Fruit fly (Drosophila melanogaster) whole organism, wandering third instar larva: ENCODE measurements around the gene MtnA.

Source experiments
- Abd-B ChIP-seq: fragments of >200 bp; optimal IDR thresholded peaks from 2 replicates; lab custom pipeline; 2017; ENCODE audit warnings: missing biosample characterization, missing genetic modification characterization
- CG32264 ChIP-seq: fragments of 200-800 bp; sonication (Bioruptor generic); optimal IDR thresholded peaks from 2 replicates; lab custom pipeline; 2016; ENCODE audit warnings: missing biosample characterization, missing genetic modification characterization
- CG9705 ChIP-seq: fragments of 200-800 bp; sonication (Bioruptor generic); optimal IDR thresholded peaks from 2 replicates; lab custom pipeline; 2018; ENCODE audit warnings: missing biosample characterization, mild to moderate bottlenecking, missing genetic modification characterization
- CrebA ChIP-seq: fragments of 200-800 bp; sonication (Bioruptor generic); optimal IDR thresholded peaks from 2 replicates; lab custom pipeline; 2016; ENCODE audit warnings: missing biosample characterization, mild to moderate bottlenecking, missing genetic modification characterization, borderline replicate concordance
- Dfd ChIP-seq: fragments of >200 bp; optimal IDR thresholded peaks from 2 replicates; lab custom pipeline; 2017; ENCODE audit warnings: missing biosample characterization, missing genetic modification characterization
- Dif ChIP-seq: fragments of 200-275, 200-300 bp; sonication (Bioruptor generic); optimal IDR thresholded peaks from 2 replicates; lab custom pipeline; 2018; ENCODE audit warnings: missing biosample characterization, missing genetic modification characterization; ENCODE audit not compliant: partially characterized antibody
- GATAd ChIP-seq: sonication (Bioruptor generic); optimal IDR thresholded peaks from 2 replicates; lab custom pipeline; 2016; ENCODE audit warnings: missing biosample characterization, missing genetic modification characterization
- HLH106 ChIP-seq: fragments of 200-800 bp; optimal IDR thresholded peaks from 3 replicates; lab custom pipeline; 2019; ENCODE audit warnings: missing biosample characterization, mild to moderate bottlenecking, missing genetic modification characterization, moderate library complexity
- Hnf4 ChIP-seq: fragments of 200-800 bp; sonication (Bioruptor generic); optimal IDR thresholded peaks from 2 replicates; lab custom pipeline; 2016; ENCODE audit warnings: missing biosample characterization, mild to moderate bottlenecking, missing genetic modification characterization
- Hr78 ChIP-seq: fragments of >200 bp; optimal IDR thresholded peaks from 2 replicates; lab custom pipeline; 2017; ENCODE audit warnings: missing biosample characterization, missing genetic modification characterization
- Hr83 ChIP-seq: fragments of 200-300 bp; sonication (Bioruptor generic); optimal IDR thresholded peaks from 2 replicates; lab custom pipeline; 2016; ENCODE audit warnings: missing biosample characterization, mild to moderate bottlenecking, missing genetic modification characterization, moderate library complexity; ENCODE audit not compliant: poor library complexity, severe bottlenecking
- Jra ChIP-seq: sonication (Bioruptor generic); optimal IDR thresholded peaks from 2 replicates; lab custom pipeline; 2016; ENCODE audit warnings: missing biosample characterization, missing genetic modification characterization
- Mio ChIP-seq: sonication (Bioruptor generic); optimal IDR thresholded peaks from 2 replicates; lab custom pipeline; 2016; ENCODE audit warnings: missing biosample characterization, missing genetic modification characterization
- Myc ChIP-seq: fragments of >200 bp; optimal IDR thresholded peaks from 2 replicates; lab custom pipeline; 2017
- N ChIP-seq: fragments of >200 bp; optimal IDR thresholded peaks from 2 replicates; lab custom pipeline; 2018; ENCODE audit warnings: missing biosample characterization, missing external identifiers, missing genetic modification characterization
- OdsH ChIP-seq: fragments of 200-800 bp; sonication (Bioruptor generic); optimal IDR thresholded peaks from 2 replicates; lab custom pipeline; 2016; ENCODE audit warnings: missing biosample characterization, mild to moderate bottlenecking, missing genetic modification characterization
- Rel ChIP-seq, 2 experiments: fragments of 200-800 bp; sonication (Bioruptor generic) in 1 of 2; optimal IDR thresholded peaks; 2 replicates in 1 of 2; 3 replicates in 1 of 2; lab custom pipeline; 2016 to 2019; ENCODE audit warnings: mild to moderate bottlenecking in 2 of 2, missing biosample characterization in 2 of 2, missing genetic modification characterization in 2 of 2, moderate library complexity in 1 of 2
- Sp1 ChIP-seq: fragments of 200-800 bp; sonication (Bioruptor generic); optimal IDR thresholded peaks from 3 replicates; lab custom pipeline; 2019; ENCODE audit warnings: missing biosample characterization, mild to moderate bottlenecking, missing genetic modification characterization, moderate library complexity
- Vsx2 ChIP-seq: fragments of 200-300, 225-300 bp; sonication (Bioruptor generic); optimal IDR thresholded peaks from 2 replicates; lab custom pipeline; 2018; ENCODE audit warnings: missing biosample characterization, missing genetic modification characterization; ENCODE audit not compliant: partially characterized antibody
- br ChIP-seq: fragments of 200-800 bp; sonication (Bioruptor generic); optimal IDR thresholded peaks from 2 replicates; lab custom pipeline; 2016; ENCODE audit warnings: missing biosample characterization, missing genetic modification characterization
- brk ChIP-seq: fragments of 200-800 bp; sonication (Bioruptor generic); optimal IDR thresholded peaks from 2 replicates; lab custom pipeline; 2016; ENCODE audit warnings: missing biosample characterization, mild to moderate bottlenecking, missing genetic modification characterization
- dl ChIP-seq, 2 experiments: fragments of 175-275, 200-275 bp in 1 of 2; fragments of 200-275 bp in 1 of 2; sonication (Bioruptor generic); optimal IDR thresholded peaks; lab custom pipeline; 2018; ENCODE audit warnings: mild to moderate bottlenecking in 2 of 2, missing biosample characterization in 2 of 2, missing genetic modification characterization in 2 of 2, moderate library complexity in 2 of 2; ENCODE audit not compliant: partially characterized antibody in 2 of 2, insufficient read depth in 1 of 2
- dmrt93B ChIP-seq: fragments of 200-800 bp; sonication (Bioruptor generic); optimal IDR thresholded peaks from 2 replicates; lab custom pipeline; 2018; ENCODE audit warnings: missing biosample characterization, mild to moderate bottlenecking, missing genetic modification characterization
- dsf ChIP-seq: sonication (Bioruptor generic); optimal IDR thresholded peaks from 2 replicates; lab custom pipeline; 2016; ENCODE audit warnings: missing biosample characterization, missing genetic modification characterization, borderline replicate concordance
- ey ChIP-seq: fragments of 200-800 bp; sonication (Bioruptor generic); optimal IDR thresholded peaks from 2 replicates; lab custom pipeline; 2016; ENCODE audit warnings: missing biosample characterization, missing genetic modification characterization
- foxo ChIP-seq, 2 experiments: fragments of 200-800 bp; sonication (Bioruptor generic); optimal IDR thresholded peaks; 2 replicates in 1 of 2; 3 replicates in 1 of 2; lab custom pipeline; 2016 to 2017; ENCODE audit warnings: missing biosample characterization in 2 of 2, missing genetic modification characterization in 2 of 2
- fru ChIP-seq: fragments of 200-800 bp; sonication (Bioruptor generic); optimal IDR thresholded peaks from 3 replicates; lab custom pipeline; 2016; ENCODE audit warnings: missing biosample characterization, mild to moderate bottlenecking, missing genetic modification characterization
- h ChIP-seq: fragments of 200-800 bp; sonication (Bioruptor generic); optimal IDR thresholded peaks from 3 replicates; lab custom pipeline; 2016; ENCODE audit warnings: missing biosample characterization, mild to moderate bottlenecking, missing genetic modification characterization
- jim ChIP-seq: fragments of 175-275, 200-325 bp; sonication (Bioruptor generic); optimal IDR thresholded peaks from 2 replicates; lab custom pipeline; 2016; ENCODE audit warnings: missing biosample characterization, mild to moderate bottlenecking, missing genetic modification characterization
- lola ChIP-seq: fragments of >200 bp; optimal IDR thresholded peaks from 2 replicates; lab custom pipeline; 2017; ENCODE audit warnings: missing biosample characterization, missing genetic modification characterization
- pan ChIP-seq: fragments of >200 bp; optimal IDR thresholded peaks from 2 replicates; lab custom pipeline; 2017
- psq ChIP-seq: fragments of 200-800 bp; sonication (Bioruptor generic); optimal IDR thresholded peaks from 3 replicates; lab custom pipeline; 2017; ENCODE audit warnings: missing biosample characterization, mild to moderate bottlenecking, missing genetic modification characterization, moderate library complexity
- rgr ChIP-seq: fragments of 200-800 bp; sonication (Bioruptor generic); optimal IDR thresholded peaks from 3 replicates; lab custom pipeline; 2016; ENCODE audit warnings: missing biosample characterization, mild to moderate bottlenecking, missing genetic modification characterization
- sage ChIP-seq: fragments of 200-800 bp; sonication (Bioruptor generic); optimal IDR thresholded peaks from 2 replicates; lab custom pipeline; 2016; ENCODE audit warnings: missing biosample characterization, mild to moderate bottlenecking, missing genetic modification characterization
- sv ChIP-seq: fragments of 200-800 bp; sonication (Bioruptor generic); optimal IDR thresholded peaks from 3 replicates; lab custom pipeline; 2016; ENCODE audit warnings: missing biosample characterization, missing genetic modification characterization
- tai ChIP-seq: sonication (Bioruptor generic); optimal IDR thresholded peaks from 2 replicates; lab custom pipeline; 2016; ENCODE audit warnings: missing biosample characterization, missing genetic modification characterization
- usp ChIP-seq: fragments of >200 bp; optimal IDR thresholded peaks from 2 replicates; lab custom pipeline; 2017; ENCODE audit warnings: missing biosample characterization, missing genetic modification characterization
- woc ChIP-seq: sonication (Bioruptor generic); optimal IDR thresholded peaks from 2 replicates; lab custom pipeline; 2016; ENCODE audit warnings: missing biosample characterization, mild to moderate bottlenecking, missing genetic modification characterization

MtnA gene

DNA sequence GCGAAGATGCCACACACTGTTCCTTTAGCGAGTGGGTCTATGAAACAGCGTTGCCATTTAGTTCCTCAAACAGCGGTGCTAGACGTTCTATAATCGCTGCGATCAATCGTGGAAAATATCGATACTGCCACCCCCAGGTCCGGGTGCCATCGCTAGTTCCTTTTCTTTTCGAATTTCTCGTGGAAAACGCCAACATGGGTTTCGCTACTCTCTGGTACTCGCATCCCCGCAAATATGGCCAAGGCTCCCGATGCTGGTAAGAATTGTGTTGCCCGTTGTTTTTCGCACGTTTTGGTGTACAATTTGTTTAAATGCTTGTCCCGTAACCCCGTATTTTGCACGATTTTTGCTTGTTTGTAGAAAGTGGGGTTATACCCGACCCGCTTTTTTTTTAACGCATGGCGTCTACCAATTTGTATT, 6.2 kb downstream of the MtnA start, which contains the start of gene RpS29:
Gene RpS29, plus strand, starts transcription at position 102 of the 420 bp plus-strand sequence.
- TF ChIP-seq Myc (peak; percentile 70), Jra (GFP tag; lab: Kevin White, UChicago) (peak; percentile 67), Hr83 (GFP tag; lab: Kevin White, UChicago) (peak; percentile 98), h (peak; percentile 86), dl (GFP tag; optimal IDR thresholded peaks at IDR 0.05; lab: Kevin White, UChicago; ENCODE audit: insufficient read depth in 1 of 2, partially characterized antibody in 2 of 2) (no peak), Mio (GFP tag; lab: Kevin White, UChicago) (no peak), rgr (GFP tag; lab: Kevin White, UChicago) (peak; percentile 87), fru (GFP tag; lab: Kevin White, UChicago) (peak; percentile 72), psq (GFP tag; lab: Kevin White, UChicago) (peak; percentile 68), Abd-B (no peak), br (peak; percentile 83), ey (GFP tag; lab: Kevin White, UChicago) (peak; percentile 77), CG9705 (GFP tag; lab: Kevin White, UChicago) (peak; percentile 85), N (GFP tag; lab: Kevin White, UChicago) (no peak), CG32264 (no peak), sv (peak; percentile 83), tai (GFP tag; lab: Kevin White, UChicago) (no peak), OdsH (GFP tag; lab: Kevin White, UChicago) (peak; percentile 73), dsf (peak; percentile 48), Dif (GFP tag; lab: Kevin White, UChicago) (peak; percentile 28), HLH106 (peak; percentile 72), pan (lab: Kevin White, UChicago) (no peak), Hnf4 (GFP tag; lab: Kevin White, UChicago) (peak; percentile 84), dmrt93B (GFP tag; lab: Kevin White, UChicago) (peak; percentile 74), foxo (GFP tag; optimal IDR thresholded peaks at IDR 0.05; lab: Kevin White, UChicago) (peak in 1 of 2 experiments; percentile 91), Rel (GFP tag; optimal IDR thresholded peaks at IDR 0.05; lab: Kevin White, UChicago) (no peak), Rel (tag; optimal IDR thresholded peaks at IDR 0.05; lab: Kevin White, UChicago) (peak; percentile 69), Sp1 (GFP tag; lab: Kevin White, UChicago) (peak; percentile 72), jim (peak; percentile 92)

DNA sequence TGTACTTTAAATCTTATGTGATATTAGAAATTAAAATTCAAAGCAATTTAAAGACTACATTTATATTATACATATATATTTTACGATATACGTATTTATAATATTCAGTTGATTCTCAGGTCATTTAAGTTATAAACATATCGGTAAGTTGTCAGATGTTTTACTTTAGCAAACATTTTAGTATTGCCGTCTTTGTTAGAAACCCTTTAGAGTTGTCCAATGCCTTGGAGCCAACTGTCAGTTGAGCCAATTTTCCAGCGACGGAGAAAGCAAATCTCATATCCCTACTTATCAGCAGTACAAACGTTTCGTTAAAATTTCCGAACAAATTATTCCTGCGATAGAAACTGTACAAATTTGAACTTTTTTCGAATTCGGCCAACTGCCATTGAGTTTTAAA, 9.3 kb downstream of the MtnA start, which contains the start of gene topi:
Gene topi, plus strand, starts transcription at position 301 of the 400 bp plus-strand sequence.
- TF ChIP-seq jim (no peak), lola (GFP tag; lab: Kevin White, UChicago) (no peak), Hr83 (GFP tag; lab: Kevin White, UChicago) (no peak), sv (no peak), woc (GFP tag; lab: Kevin White, UChicago) (no peak), dsf (no peak), Hr78 (GFP tag; lab: Kevin White, UChicago) (no peak), Rel (GFP tag; optimal IDR thresholded peaks at IDR 0.05; lab: Kevin White, UChicago) (no peak), Rel (tag; optimal IDR thresholded peaks at IDR 0.05; lab: Kevin White, UChicago) (no peak), GATAd (GFP tag; lab: Kevin White, UChicago) (no peak), N (GFP tag; lab: Kevin White, UChicago) (no peak), sage (GFP tag; lab: Kevin White, UChicago) (no peak), foxo (GFP tag; optimal IDR thresholded peaks at IDR 0.05; lab: Kevin White, UChicago) (no peak), psq (GFP tag; lab: Kevin White, UChicago) (no peak), Abd-B (no peak)

DNA sequence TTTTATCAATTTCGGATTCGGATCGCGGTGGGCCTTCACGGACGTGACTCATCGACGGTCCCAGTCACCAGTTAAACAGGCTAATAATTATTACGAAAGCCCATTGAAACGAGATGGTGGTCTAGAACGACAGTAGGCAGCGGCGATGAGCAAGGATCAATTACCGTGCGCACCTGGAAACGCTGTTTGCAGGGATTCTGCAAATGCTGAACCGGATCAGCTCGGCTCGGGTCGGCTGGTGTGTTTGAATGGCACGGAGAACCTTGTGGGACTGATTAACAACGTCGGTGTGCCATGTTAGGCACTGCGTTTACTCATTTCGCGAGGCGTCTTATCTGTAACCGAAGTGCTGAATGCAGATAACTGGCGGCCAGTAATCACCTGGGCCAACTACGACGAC, 10.0 kb downstream of the MtnA start, which contains the start of gene Whamy:
Gene Whamy, minus strand, starts transcription at position 273 of the 400 bp plus-strand sequence.
- TF ChIP-seq woc (GFP tag; lab: Kevin White, UChicago), result no peak
- TF ChIP-seq N (GFP tag; lab: Kevin White, UChicago), result no peak
- no peak for TF ChIP-seq sv
- TF ChIP-seq psq (GFP tag; lab: Kevin White, UChicago), result no peak
- no peak for TF ChIP-seq CG32264
- no peak for TF ChIP-seq dl (GFP tag; optimal IDR thresholded peaks at IDR 0.05; lab: Kevin White, UChicago; ENCODE audit: insufficient read depth in 1 of 2, partially characterized antibody in 2 of 2)
- TF ChIP-seq brk (GFP tag; lab: Kevin White, UChicago), result no peak
- TF ChIP-seq Dfd (GFP tag; lab: Kevin White, UChicago), result no peak
- no peak for TF ChIP-seq jim
- no peak for TF ChIP-seq Hnf4 (GFP tag; lab: Kevin White, UChicago)
- no peak for TF ChIP-seq usp
- no peak for TF ChIP-seq ey (GFP tag; lab: Kevin White, UChicago)
- TF ChIP-seq HLH106, result no peak
- TF ChIP-seq fru (GFP tag; lab: Kevin White, UChicago), result no peak
- peak; percentile 27 for TF ChIP-seq Sp1 (GFP tag; lab: Kevin White, UChicago)
- no peak for TF ChIP-seq Vsx2
- peak; percentile 24 for TF ChIP-seq br
- no peak for TF ChIP-seq Rel (GFP tag; optimal IDR thresholded peaks at IDR 0.05; lab: Kevin White, UChicago)
- TF ChIP-seq Rel (tag; optimal IDR thresholded peaks at IDR 0.05; lab: Kevin White, UChicago), result peak; percentile 93
- TF ChIP-seq OdsH (GFP tag; lab: Kevin White, UChicago), result peak; percentile 17
- TF ChIP-seq CG9705 (GFP tag; lab: Kevin White, UChicago), result no peak
- TF ChIP-seq lola (GFP tag; lab: Kevin White, UChicago), result no peak
- no peak for TF ChIP-seq tai (GFP tag; lab: Kevin White, UChicago)
- TF ChIP-seq Dif (GFP tag; lab: Kevin White, UChicago), result no peak
- no peak for TF ChIP-seq Abd-B
- no peak for TF ChIP-seq sage (GFP tag; lab: Kevin White, UChicago)
- no peak for TF ChIP-seq dsf
- TF ChIP-seq h, result peak; percentile 5
- peak; percentile 4 for TF ChIP-seq rgr (GFP tag; lab: Kevin White, UChicago)
- TF ChIP-seq Myc, result no peak
- peak; percentile 12 for TF ChIP-seq Hr83 (GFP tag; lab: Kevin White, UChicago)
- TF ChIP-seq Hr78 (GFP tag; lab: Kevin White, UChicago), result no peak
- peak; percentile 8 for TF ChIP-seq Jra (GFP tag; lab: Kevin White, UChicago)
- TF ChIP-seq Mio (GFP tag; lab: Kevin White, UChicago), result no peak
- no peak for TF ChIP-seq CrebA (GFP tag; lab: Kevin White, UChicago)
- no peak for TF ChIP-seq dmrt93B (GFP tag; lab: Kevin White, UChicago)
